Worm (Caenorhabditis elegans) whole organism, L2 larva: Measurements from ENCODE around the gene T04A8.13.

Experiments
- C34F6.9 ChIP-seq: fragments of 150-350 bp; optimal IDR thresholded peaks from 2 replicates; lab custom pipeline; 2014; ENCODE audit warnings: missing biosample characterization, missing genetic modification characterization
- F13H6.1 ChIP-seq: sonication (generic microtip); optimal IDR thresholded peaks from 2 replicates; lab custom pipeline; 2016; ENCODE audit warnings: missing genetic modification characterization, missing compliant biosample characterization
- R02D3.7 ChIP-seq: fragments of 150-350 bp; optimal IDR thresholded peaks from 2 replicates; lab custom pipeline; 2014; ENCODE audit warnings: missing biosample characterization, missing genetic modification characterization
- Y55F3AM.14 ChIP-seq: fragments of 200-800 bp; sonication (Bioruptor generic); optimal IDR thresholded peaks from 2 replicates; lab custom pipeline; 2018; ENCODE audit warnings: mild to moderate bottlenecking, missing genetic modification characterization, missing compliant biosample characterization
- alr-1 ChIP-seq: fragments of 150-350 bp; optimal IDR thresholded peaks from 2 replicates; lab custom pipeline; 2014; ENCODE audit warnings: missing biosample characterization, missing genetic modification characterization
- aly-2 ChIP-seq: fragments of 150-350 bp; optimal IDR thresholded peaks from 2 replicates; lab custom pipeline; 2014; ENCODE audit warnings: missing biosample characterization, missing genetic modification characterization
- ama-1 ChIP-seq: fragments of 150-350 bp; optimal IDR thresholded peaks from 2 replicates; lab custom pipeline; 2018; ENCODE audit warnings: inconsistent platforms
- blmp-1 ChIP-seq: sonication (generic microtip); optimal IDR thresholded peaks from 2 replicates; lab custom pipeline; 2017; ENCODE audit warnings: missing genetic modification characterization, mild to moderate bottlenecking, missing compliant biosample characterization, antibody characterized with exemption, moderate library complexity; ENCODE audit not compliant: insufficient read depth
- ceh-82 ChIP-seq: fragments of 150-350 bp; optimal IDR thresholded peaks from 2 replicates; lab custom pipeline; 2014; ENCODE audit warnings: missing biosample characterization, missing genetic modification characterization
- crh-2 ChIP-seq: sonication (generic microtip); optimal IDR thresholded peaks from 2 replicates; lab custom pipeline; 2017; ENCODE audit warnings: missing biosample characterization, missing genetic modification characterization
- dmd-4 ChIP-seq: sonication (generic microtip); optimal IDR thresholded peaks from 2 replicates; lab custom pipeline; 2017; ENCODE audit warnings: missing biosample characterization, missing genetic modification characterization
- egl-27 ChIP-seq: sonication (generic microtip); optimal IDR thresholded peaks from 3 replicates; lab custom pipeline; 2017; ENCODE audit warnings: missing biosample characterization, missing genetic modification reagents, missing genetic modification characterization
- elt-1 ChIP-seq: fragments of 150-350 bp; optimal IDR thresholded peaks from 2 replicates; lab custom pipeline; 2014; ENCODE audit warnings: missing biosample characterization, missing genetic modification characterization
- elt-3 ChIP-seq: sonication (generic microtip); optimal IDR thresholded peaks from 2 replicates; lab custom pipeline; 2017; ENCODE audit warnings: missing biosample characterization, missing genetic modification characterization
- fos-1 ChIP-seq: fragments of 150-350 bp; optimal IDR thresholded peaks from 2 replicates; lab custom pipeline; 2014; ENCODE audit warnings: missing biosample characterization, missing genetic modification characterization
- gmeb-1 ChIP-seq: fragments of 150-350 bp; optimal IDR thresholded peaks from 2 replicates; lab custom pipeline; 2014; ENCODE audit warnings: missing biosample characterization, missing genetic modification characterization
- lin-13 ChIP-seq: fragments of 150-350 bp; optimal IDR thresholded peaks from 2 replicates; lab custom pipeline; 2014; ENCODE audit warnings: missing biosample characterization, missing genetic modification reagents, missing genetic modification characterization
- lsy-2 ChIP-seq, 2 experiments: fragments of 150-350 bp in 1 of 2; sonication (generic microtip) in 1 of 2; optimal IDR thresholded peaks; 2 replicates each; lab custom pipeline; 2014 to 2017; ENCODE audit warnings: missing biosample characterization in 2 of 2, missing genetic modification characterization in 2 of 2
- mab-5 ChIP-seq: fragments of 150-350 bp; optimal IDR thresholded peaks from 2 replicates; lab custom pipeline; 2014; ENCODE audit warnings: missing biosample characterization, missing genetic modification characterization
- mbf-1 ChIP-seq: sonication (generic microtip); optimal IDR thresholded peaks from 2 replicates; lab custom pipeline; 2017; ENCODE audit warnings: missing biosample characterization, missing genetic modification characterization
- nhr-10 ChIP-seq: sonication (generic microtip); optimal IDR thresholded peaks from 2 replicates; lab custom pipeline; 2017; ENCODE audit warnings: missing biosample characterization, missing genetic modification characterization
- nhr-12 ChIP-seq: fragments of 150-350 bp; optimal IDR thresholded peaks from 2 replicates; lab custom pipeline; 2014; ENCODE audit warnings: missing biosample characterization, missing genetic modification characterization
- nhr-129 ChIP-seq: fragments of 150-350 bp; optimal IDR thresholded peaks from 2 replicates; lab custom pipeline; 2014; ENCODE audit warnings: missing biosample characterization, missing genetic modification characterization
- nhr-21 ChIP-seq: fragments of 150-350 bp; optimal IDR thresholded peaks from 2 replicates; lab custom pipeline; 2014; ENCODE audit warnings: missing biosample characterization, missing genetic modification characterization
- nhr-23 ChIP-seq: fragments of 150-350 bp; optimal IDR thresholded peaks from 2 replicates; lab custom pipeline; 2014; ENCODE audit warnings: missing biosample characterization, missing genetic modification reagents, missing genetic modification characterization
- nhr-237 ChIP-seq: fragments of 150-350 bp; optimal IDR thresholded peaks from 2 replicates; lab custom pipeline; 2014; ENCODE audit warnings: missing biosample characterization, missing genetic modification characterization
- nhr-25 ChIP-seq: fragments of 150-350 bp; sonication (generic microtip); optimal IDR thresholded peaks from 3 replicates; lab custom pipeline; 2014; ENCODE audit warnings: missing biosample characterization, missing genetic modification characterization
- nhr-6 ChIP-seq: fragments of 150-350 bp; optimal IDR thresholded peaks from 2 replicates; lab custom pipeline; 2014; ENCODE audit warnings: missing biosample characterization, missing genetic modification characterization
- sem-4 ChIP-seq: fragments of 150-350 bp; optimal IDR thresholded peaks from 2 replicates; lab custom pipeline; 2014; ENCODE audit warnings: missing biosample characterization, missing genetic modification reagents, missing genetic modification characterization
- skn-1 ChIP-seq: sonication (generic microtip); optimal IDR thresholded peaks from 2 replicates; lab custom pipeline; 2017; ENCODE audit warnings: missing biosample characterization, missing genetic modification characterization
- sma-3 ChIP-seq: sonication (generic microtip); optimal IDR thresholded peaks from 2 replicates; lab custom pipeline; 2016; ENCODE audit warnings: missing genetic modification reagents, missing genetic modification characterization, missing compliant biosample characterization
- sma-9 ChIP-seq, 2 experiments: fragments of 150-350 bp in 1 of 2; sonication (generic microtip) in 1 of 2; optimal IDR thresholded peaks; 2 replicates each; lab custom pipeline; 2014 to 2016; ENCODE audit warnings: missing genetic modification characterization in 2 of 2, mild to moderate bottlenecking in 1 of 2, missing biosample characterization in 1 of 2, missing compliant biosample characterization in 1 of 2, missing genetic modification reagents in 1 of 2, moderate library complexity in 1 of 2
- unc-39 ChIP-seq: fragments of 150-350 bp; optimal IDR thresholded peaks from 2 replicates; lab custom pipeline; 2014; ENCODE audit warnings: missing biosample characterization, missing genetic modification characterization
- unc-55 ChIP-seq: fragments of 150-350 bp; sonication (generic microtip); optimal IDR thresholded peaks from 3 replicates; lab custom pipeline; 2014; ENCODE audit warnings: missing biosample characterization, missing genetic modification reagents, missing genetic modification characterization
- zag-1 ChIP-seq: fragments of 150-350 bp; optimal IDR thresholded peaks from 2 replicates; lab custom pipeline; 2014; ENCODE audit warnings: missing biosample characterization, missing genetic modification characterization
- ztf-11 ChIP-seq: sonication (generic microtip); optimal IDR thresholded peaks from 2 replicates; lab custom pipeline; 2017; ENCODE audit warnings: missing biosample characterization, missing genetic modification characterization
- ztf-4 ChIP-seq: fragments of 150-350 bp; optimal IDR thresholded peaks from 2 replicates; lab custom pipeline; 2014; ENCODE audit warnings: missing biosample characterization, missing genetic modification characterization

The T04A8.13 gene

DNA sequence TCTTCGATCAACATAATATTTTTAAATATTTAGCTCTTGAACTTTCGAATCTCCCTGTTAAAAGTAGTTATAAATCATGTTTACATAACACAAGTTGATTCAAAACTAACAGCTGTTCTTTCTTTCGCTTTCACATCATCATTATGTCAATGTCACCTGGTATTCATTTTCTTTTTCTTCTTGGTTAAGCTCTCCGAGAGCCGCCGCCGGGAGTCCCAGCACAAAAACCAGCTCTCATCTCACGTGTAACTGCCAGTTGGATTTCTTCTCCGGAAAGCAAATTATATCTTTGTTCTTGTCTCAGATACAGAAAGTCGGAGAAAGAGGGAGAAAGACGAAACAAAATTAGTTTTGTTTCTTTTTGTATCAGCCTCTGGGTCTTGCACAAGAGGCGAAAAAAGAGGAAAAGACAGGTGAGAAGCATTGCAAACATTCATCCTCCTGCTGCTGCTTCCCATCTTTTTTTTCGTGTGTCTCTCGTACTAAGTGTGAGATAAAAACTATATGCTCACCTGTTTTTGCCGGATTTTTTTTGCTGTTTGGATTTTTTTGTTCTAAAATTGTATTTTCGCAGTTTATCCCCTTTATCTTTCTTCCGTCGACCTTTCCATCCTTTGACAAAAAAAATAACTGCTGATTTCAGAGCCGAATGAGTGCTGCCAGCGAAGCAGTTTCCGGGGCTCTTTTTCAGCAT, 24.7 kb downstream of the T04A8.13 start, which contains the start of gene F17C8.3:
F17C8.3 (plus strand) TSS at position 644 of the 694 bp plus-strand sequence.
- TF ChIP-seq mab-5 (tag; lab: Kevin White, UChicago): peak; percentile 32
- TF ChIP-seq nhr-25 (tag; lab: Kevin White, UChicago): no peak
- TF ChIP-seq C34F6.9: peak; percentile 47
- no peak for TF ChIP-seq nhr-21
- TF ChIP-seq F13H6.1 (tag; lab: Kevin White, UChicago): peak; percentile 73
- no peak for TF ChIP-seq nhr-23
- TF ChIP-seq lsy-2 (tag; optimal IDR thresholded peaks at IDR 0.05; lab: Kevin White, UChicago): peak in 1 of 2 experiments; percentile 56
- no peak for TF ChIP-seq nhr-237 (tag; lab: Kevin White, UChicago)
- no peak for TF ChIP-seq elt-1 (tag; lab: Kevin White, UChicago)
- no peak for TF ChIP-seq unc-55 (GFP tag; lab: Kevin White, UChicago)
- TF ChIP-seq nhr-129: peak; percentile 15
- peak; percentile 56 for TF ChIP-seq sma-9 (GFP tag; optimal IDR thresholded peaks at IDR 0.05; lab: Kevin White, UChicago)
- TF ChIP-seq sma-9 (tag; optimal IDR thresholded peaks at IDR 0.05; lab: Kevin White, UChicago): no peak

ce11 chrIII:4734056-4734455, 27.3 kb downstream of the T04A8.13 start, which contains the start of gene F17C8.9:
TSS of gene F17C8.9 (plus strand) at chrIII:4734356.
- TF ChIP-seq F13H6.1 (tag; lab: Kevin White, UChicago) (no peak), dmd-4 (no peak), elt-3 (tag; lab: Kevin White, UChicago) (no peak), mbf-1 (tag; lab: Kevin White, UChicago) (no peak), egl-27 (tag; lab: Kevin White, UChicago) (no peak), nhr-10 (tag; lab: Kevin White, UChicago) (no peak), lin-13 (GFP tag; lab: Kevin White, UChicago) (no peak), ceh-82 (no peak), crh-2 (tag; lab: Kevin White, UChicago) (no peak), gmeb-1 (no peak), nhr-21 (no peak), elt-1 (tag; lab: Kevin White, UChicago) (no peak), nhr-12 (tag; lab: Kevin White, UChicago) (no peak), nhr-129 (no peak)

DNA sequence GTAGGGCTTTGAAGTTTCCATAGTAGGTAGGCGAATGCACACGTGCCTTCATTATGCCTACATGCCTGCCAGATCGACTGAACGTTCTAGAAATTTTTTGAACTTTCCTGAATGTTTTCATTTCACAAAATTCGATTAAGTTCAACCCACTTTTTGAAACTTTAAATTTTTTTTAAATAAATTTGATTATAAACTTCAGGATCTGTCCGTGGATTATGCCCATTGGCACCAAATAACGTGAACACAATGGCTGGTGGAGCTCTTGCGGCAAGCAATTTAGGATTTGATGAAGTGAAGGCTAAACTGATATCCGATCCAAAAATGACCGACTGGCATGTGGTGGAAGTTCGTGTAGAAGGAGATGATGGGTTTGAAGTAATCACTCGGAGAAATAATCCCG, 28.7 kb downstream of the T04A8.13 start, which contains the start of gene F17C8.7:
F17C8.7 (plus strand) TSS at position 301 of the 400 bp plus-strand sequence.
- TF ChIP-seq skn-1 (tag; lab: Kevin White, UChicago) (no peak), egl-27 (tag; lab: Kevin White, UChicago) (no peak), sma-3 (GFP tag; lab: Kevin White, UChicago) (no peak)

ce11 chrIII:4739975-4740374, 33.2 kb downstream of the T04A8.13 start, which contains the start of gene ras-2:
TSS of gene ras-2 (minus strand) at chrIII:4740075.
- TF ChIP-seq aly-2 (tag; lab: Kevin White, UChicago): no peak
- no peak for TF ChIP-seq gmeb-1
- TF ChIP-seq R02D3.7 (tag; lab: Kevin White, UChicago): no peak
- TF ChIP-seq skn-1 (tag; lab: Kevin White, UChicago): no peak
- no peak for TF ChIP-seq sem-4 (tag; lab: Kevin White, UChicago)
- TF ChIP-seq alr-1 (tag; lab: Kevin White, UChicago): no peak
- TF ChIP-seq zag-1 (tag; lab: Kevin White, UChicago): no peak
- no peak for TF ChIP-seq dmd-4
- TF ChIP-seq Y55F3AM.14: no peak
- no peak for TF ChIP-seq nhr-12 (tag; lab: Kevin White, UChicago)
- TF ChIP-seq blmp-1: no peak
- TF ChIP-seq lin-13 (GFP tag; lab: Kevin White, UChicago): no peak
- no peak for TF ChIP-seq ama-1

ce11 chrIII:4740820-4741219, 34.0 kb downstream of the T04A8.13 start:
- TF ChIP-seq aly-2 (tag; lab: Kevin White, UChicago) (no peak), unc-39 (no peak), nhr-6 (tag; lab: Kevin White, UChicago) (no peak), crh-2 (tag; lab: Kevin White, UChicago) (peak; percentile 29), nhr-10 (tag; lab: Kevin White, UChicago) (no peak), nhr-129 (peak; percentile 27), elt-3 (tag; lab: Kevin White, UChicago) (no peak), sma-9 (GFP tag; optimal IDR thresholded peaks at IDR 0.05; lab: Kevin White, UChicago) (no peak), sma-9 (tag; optimal IDR thresholded peaks at IDR 0.05; lab: Kevin White, UChicago) (no peak), fos-1 (tag; lab: Kevin White, UChicago) (peak; percentile 78), gmeb-1 (no peak), lin-13 (GFP tag; lab: Kevin White, UChicago) (no peak), ztf-11 (tag; lab: Kevin White, UChicago) (no peak), ama-1 (no peak), lsy-2 (tag; optimal IDR thresholded peaks at IDR 0.05; lab: Kevin White, UChicago) (peak in 1 of 2 experiments; percentile 28), ztf-4 (tag; lab: Kevin White, UChicago) (no peak), blmp-1 (no peak)
